Fruit fly (Drosophila melanogaster) whole organism, wandering third instar larva: Measurements from ENCODE around the gene ChAT.

Experiments
- Abd-B ChIP-seq: fragments of >200 bp; optimal IDR thresholded peaks from 2 replicates; lab custom pipeline; 2017; ENCODE audit warnings: missing biosample characterization, missing genetic modification characterization
- CG32264 ChIP-seq: fragments of 200-800 bp; sonication (Bioruptor generic); optimal IDR thresholded peaks from 2 replicates; lab custom pipeline; 2016; ENCODE audit warnings: missing biosample characterization, missing genetic modification characterization
- CG9705 ChIP-seq: fragments of 200-800 bp; sonication (Bioruptor generic); optimal IDR thresholded peaks from 2 replicates; lab custom pipeline; 2018; ENCODE audit warnings: missing biosample characterization, mild to moderate bottlenecking, missing genetic modification characterization
- CrebA ChIP-seq: fragments of 200-800 bp; sonication (Bioruptor generic); optimal IDR thresholded peaks from 2 replicates; lab custom pipeline; 2016; ENCODE audit warnings: missing biosample characterization, mild to moderate bottlenecking, missing genetic modification characterization, borderline replicate concordance
- Dif ChIP-seq: fragments of 200-275, 200-300 bp; sonication (Bioruptor generic); optimal IDR thresholded peaks from 2 replicates; lab custom pipeline; 2018; ENCODE audit warnings: missing biosample characterization, missing genetic modification characterization; ENCODE audit not compliant: partially characterized antibody
- GATAd ChIP-seq: sonication (Bioruptor generic); optimal IDR thresholded peaks from 2 replicates; lab custom pipeline; 2016; ENCODE audit warnings: missing biosample characterization, missing genetic modification characterization
- HLH106 ChIP-seq: fragments of 200-800 bp; optimal IDR thresholded peaks from 3 replicates; lab custom pipeline; 2019; ENCODE audit warnings: missing biosample characterization, mild to moderate bottlenecking, missing genetic modification characterization, moderate library complexity
- Hnf4 ChIP-seq: fragments of 200-800 bp; sonication (Bioruptor generic); optimal IDR thresholded peaks from 2 replicates; lab custom pipeline; 2016; ENCODE audit warnings: missing biosample characterization, mild to moderate bottlenecking, missing genetic modification characterization
- Hr78 ChIP-seq: fragments of >200 bp; optimal IDR thresholded peaks from 2 replicates; lab custom pipeline; 2017; ENCODE audit warnings: missing biosample characterization, missing genetic modification characterization
- Hr83 ChIP-seq: fragments of 200-300 bp; sonication (Bioruptor generic); optimal IDR thresholded peaks from 2 replicates; lab custom pipeline; 2016; ENCODE audit warnings: missing biosample characterization, mild to moderate bottlenecking, missing genetic modification characterization, moderate library complexity; ENCODE audit not compliant: poor library complexity, severe bottlenecking
- Jra ChIP-seq: sonication (Bioruptor generic); optimal IDR thresholded peaks from 2 replicates; lab custom pipeline; 2016; ENCODE audit warnings: missing biosample characterization, missing genetic modification characterization
- Mio ChIP-seq: sonication (Bioruptor generic); optimal IDR thresholded peaks from 2 replicates; lab custom pipeline; 2016; ENCODE audit warnings: missing biosample characterization, missing genetic modification characterization
- Myc ChIP-seq: fragments of >200 bp; optimal IDR thresholded peaks from 2 replicates; lab custom pipeline; 2017
- N ChIP-seq: fragments of >200 bp; optimal IDR thresholded peaks from 2 replicates; lab custom pipeline; 2018; ENCODE audit warnings: missing biosample characterization, missing external identifiers, missing genetic modification characterization
- OdsH ChIP-seq: fragments of 200-800 bp; sonication (Bioruptor generic); optimal IDR thresholded peaks from 2 replicates; lab custom pipeline; 2016; ENCODE audit warnings: missing biosample characterization, mild to moderate bottlenecking, missing genetic modification characterization
- Rel ChIP-seq, 2 experiments: fragments of 200-800 bp; sonication (Bioruptor generic) in 1 of 2; optimal IDR thresholded peaks; 2 replicates in 1 of 2; 3 replicates in 1 of 2; lab custom pipeline; 2016 to 2019; ENCODE audit warnings: mild to moderate bottlenecking in 2 of 2, missing biosample characterization in 2 of 2, missing genetic modification characterization in 2 of 2, moderate library complexity in 1 of 2
- Sp1 ChIP-seq: fragments of 200-800 bp; sonication (Bioruptor generic); optimal IDR thresholded peaks from 3 replicates; lab custom pipeline; 2019; ENCODE audit warnings: missing biosample characterization, mild to moderate bottlenecking, missing genetic modification characterization, moderate library complexity
- Vsx2 ChIP-seq: fragments of 200-300, 225-300 bp; sonication (Bioruptor generic); optimal IDR thresholded peaks from 2 replicates; lab custom pipeline; 2018; ENCODE audit warnings: missing biosample characterization, missing genetic modification characterization; ENCODE audit not compliant: partially characterized antibody
- br ChIP-seq: fragments of 200-800 bp; sonication (Bioruptor generic); optimal IDR thresholded peaks from 2 replicates; lab custom pipeline; 2016; ENCODE audit warnings: missing biosample characterization, missing genetic modification characterization
- dmrt93B ChIP-seq: fragments of 200-800 bp; sonication (Bioruptor generic); optimal IDR thresholded peaks from 2 replicates; lab custom pipeline; 2018; ENCODE audit warnings: missing biosample characterization, mild to moderate bottlenecking, missing genetic modification characterization
- dsf ChIP-seq: sonication (Bioruptor generic); optimal IDR thresholded peaks from 2 replicates; lab custom pipeline; 2016; ENCODE audit warnings: missing biosample characterization, missing genetic modification characterization, borderline replicate concordance
- ey ChIP-seq: fragments of 200-800 bp; sonication (Bioruptor generic); optimal IDR thresholded peaks from 2 replicates; lab custom pipeline; 2016; ENCODE audit warnings: missing biosample characterization, missing genetic modification characterization
- foxo ChIP-seq, 2 experiments: fragments of 200-800 bp; sonication (Bioruptor generic); optimal IDR thresholded peaks; 2 replicates in 1 of 2; 3 replicates in 1 of 2; lab custom pipeline; 2016 to 2017; ENCODE audit warnings: missing biosample characterization in 2 of 2, missing genetic modification characterization in 2 of 2
- fru ChIP-seq: fragments of 200-800 bp; sonication (Bioruptor generic); optimal IDR thresholded peaks from 3 replicates; lab custom pipeline; 2016; ENCODE audit warnings: missing biosample characterization, mild to moderate bottlenecking, missing genetic modification characterization
- h ChIP-seq: fragments of 200-800 bp; sonication (Bioruptor generic); optimal IDR thresholded peaks from 3 replicates; lab custom pipeline; 2016; ENCODE audit warnings: missing biosample characterization, mild to moderate bottlenecking, missing genetic modification characterization
- jim ChIP-seq: fragments of 175-275, 200-325 bp; sonication (Bioruptor generic); optimal IDR thresholded peaks from 2 replicates; lab custom pipeline; 2016; ENCODE audit warnings: missing biosample characterization, mild to moderate bottlenecking, missing genetic modification characterization
- lola ChIP-seq: fragments of >200 bp; optimal IDR thresholded peaks from 2 replicates; lab custom pipeline; 2017; ENCODE audit warnings: missing biosample characterization, missing genetic modification characterization
- pan ChIP-seq: fragments of >200 bp; optimal IDR thresholded peaks from 2 replicates; lab custom pipeline; 2017
- psq ChIP-seq: fragments of 200-800 bp; sonication (Bioruptor generic); optimal IDR thresholded peaks from 3 replicates; lab custom pipeline; 2017; ENCODE audit warnings: missing biosample characterization, mild to moderate bottlenecking, missing genetic modification characterization, moderate library complexity
- rgr ChIP-seq: fragments of 200-800 bp; sonication (Bioruptor generic); optimal IDR thresholded peaks from 3 replicates; lab custom pipeline; 2016; ENCODE audit warnings: missing biosample characterization, mild to moderate bottlenecking, missing genetic modification characterization
- sage ChIP-seq: fragments of 200-800 bp; sonication (Bioruptor generic); optimal IDR thresholded peaks from 2 replicates; lab custom pipeline; 2016; ENCODE audit warnings: missing biosample characterization, mild to moderate bottlenecking, missing genetic modification characterization
- sv ChIP-seq: fragments of 200-800 bp; sonication (Bioruptor generic); optimal IDR thresholded peaks from 3 replicates; lab custom pipeline; 2016; ENCODE audit warnings: missing biosample characterization, missing genetic modification characterization
- usp ChIP-seq: fragments of >200 bp; optimal IDR thresholded peaks from 2 replicates; lab custom pipeline; 2017; ENCODE audit warnings: missing biosample characterization, missing genetic modification characterization
- woc ChIP-seq: sonication (Bioruptor generic); optimal IDR thresholded peaks from 2 replicates; lab custom pipeline; 2016; ENCODE audit warnings: missing biosample characterization, mild to moderate bottlenecking, missing genetic modification characterization

The ChAT gene

dm6 chr3R:18748087-18748486 is 42.8 kb downstream of the ChAT start:
- TF ChIP-seq CG32264 (GFP tag; lab: Kevin White, UChicago) (no peak), Vsx2 (GFP tag; lab: Kevin White, UChicago) (no peak), OdsH (GFP tag; lab: Kevin White, UChicago) (no peak), foxo (GFP tag; optimal IDR thresholded peaks at IDR 0.05; lab: Kevin White, UChicago) (no peak), ey (GFP tag; lab: Kevin White, UChicago) (no peak)

dm6 chr3R:18749786-18750185 is 44.5 kb downstream of the ChAT start:
- TF ChIP-seq woc (GFP tag; lab: Kevin White, UChicago) = no peak
- TF ChIP-seq usp (GFP tag; lab: Kevin White, UChicago) = no peak
- TF ChIP-seq psq (GFP tag; lab: Kevin White, UChicago) = no peak
- no peak for TF ChIP-seq jim (GFP tag; lab: Kevin White, UChicago)
- no peak for TF ChIP-seq OdsH (GFP tag; lab: Kevin White, UChicago)
- no peak for TF ChIP-seq sage (GFP tag; lab: Kevin White, UChicago)
- no peak for TF ChIP-seq Vsx2 (GFP tag; lab: Kevin White, UChicago)
- no peak for TF ChIP-seq Dif (GFP tag; lab: Kevin White, UChicago)
- no peak for TF ChIP-seq Sp1 (GFP tag; lab: Kevin White, UChicago)
- no peak for TF ChIP-seq dmrt93B (GFP tag; lab: Kevin White, UChicago)
- no peak for TF ChIP-seq Hr83 (GFP tag; lab: Kevin White, UChicago)
- TF ChIP-seq dsf (GFP tag; lab: Kevin White, UChicago) = no peak
- TF ChIP-seq rgr (GFP tag; lab: Kevin White, UChicago) = no peak
- no peak for TF ChIP-seq lola (GFP tag; lab: Kevin White, UChicago)
- no peak for TF ChIP-seq HLH106 (tag; lab: Kevin White, UChicago)
- TF ChIP-seq pan (lab: Kevin White, UChicago) = no peak

dm6 chr3R:18758548-18759257 is 53.4 kb downstream of the ChAT start, which contains the start of gene Epg5:
Epg5 (minus strand) TSS chr3R:18758873.
- no peak for TF ChIP-seq CrebA
- TF ChIP-seq Rel (GFP tag; optimal IDR thresholded peaks at IDR 0.05; lab: Kevin White, UChicago) = no peak
- TF ChIP-seq Rel (tag; optimal IDR thresholded peaks at IDR 0.05; lab: Kevin White, UChicago) = peak; percentile 83
- no peak for TF ChIP-seq Sp1 (GFP tag; lab: Kevin White, UChicago)
- TF ChIP-seq lola (GFP tag; lab: Kevin White, UChicago) = no peak
- TF ChIP-seq Myc = no peak
- TF ChIP-seq psq (GFP tag; lab: Kevin White, UChicago) = no peak
- no peak for TF ChIP-seq Hr78 (GFP tag; lab: Kevin White, UChicago)
- no peak for TF ChIP-seq jim (GFP tag; lab: Kevin White, UChicago)
- TF ChIP-seq GATAd (GFP tag; lab: Kevin White, UChicago) = peak; percentile 56
- TF ChIP-seq Mio = no peak
- TF ChIP-seq sv (GFP tag; lab: Kevin White, UChicago) = peak; percentile 77
- no peak for TF ChIP-seq ey (GFP tag; lab: Kevin White, UChicago)
- peak; percentile 60 for TF ChIP-seq OdsH (GFP tag; lab: Kevin White, UChicago)
- no peak for TF ChIP-seq sage (GFP tag; lab: Kevin White, UChicago)
- no peak for TF ChIP-seq Hr83 (GFP tag; lab: Kevin White, UChicago)
- peak; percentile 57 for TF ChIP-seq CG9705 (GFP tag; lab: Kevin White, UChicago)
- no peak for TF ChIP-seq Abd-B
- no peak for TF ChIP-seq Hnf4 (GFP tag; lab: Kevin White, UChicago)
- TF ChIP-seq N (GFP tag; lab: Kevin White, UChicago) = no peak
- TF ChIP-seq fru = no peak
- no peak for TF ChIP-seq woc (GFP tag; lab: Kevin White, UChicago)
- TF ChIP-seq foxo (GFP tag; optimal IDR thresholded peaks at IDR 0.05; lab: Kevin White, UChicago) = no peak
- no peak for TF ChIP-seq Vsx2 (GFP tag; lab: Kevin White, UChicago)
- TF ChIP-seq usp (GFP tag; lab: Kevin White, UChicago) = no peak
- TF ChIP-seq dmrt93B (GFP tag; lab: Kevin White, UChicago) = no peak
- peak; percentile 81 for TF ChIP-seq HLH106 (tag; lab: Kevin White, UChicago)
- TF ChIP-seq Jra (GFP tag; lab: Kevin White, UChicago) = no peak
- TF ChIP-seq h (GFP tag; lab: Kevin White, UChicago) = peak; percentile 84
- TF ChIP-seq dsf (GFP tag; lab: Kevin White, UChicago) = peak; percentile 50
- TF ChIP-seq rgr (GFP tag; lab: Kevin White, UChicago) = no peak
- TF ChIP-seq br (GFP tag; lab: Kevin White, UChicago) = no peak
- TF ChIP-seq pan (lab: Kevin White, UChicago) = no peak
- TF ChIP-seq, all 38 proteins: peak for 8
